Fruit fly (Drosophila melanogaster) Kc167 (cell line): Measurements from ENCODE around the gene Idua.

Source experiments
- Myc ChIP-seq: fragments of >200 bp; optimal IDR thresholded peaks from 2 replicates; lab custom pipeline; 2017; ENCODE audit warnings: missing external identifiers
- Sin3A ChIP-seq: fragments of >200 bp; optimal IDR thresholded peaks from 2 replicates; lab custom pipeline; 2018; ENCODE audit warnings: missing external identifiers
- h ChIP-seq: fragments of >200 bp; optimal IDR thresholded peaks from 3 replicates; lab custom pipeline; 2018; ENCODE audit warnings: missing external identifiers
- insv ChIP-seq: fragments of >200 bp; optimal IDR thresholded peaks from 3 replicates; lab custom pipeline; 2018; ENCODE audit warnings: missing external identifiers
- psq ChIP-seq: fragments of >200 bp; optimal IDR thresholded peaks from 2 replicates; lab custom pipeline; 2017; ENCODE audit warnings: missing external identifiers
- ttk ChIP-seq: sonication (Bioruptor generic); optimal IDR thresholded peaks from 2 replicates; lab custom pipeline; 2017; ENCODE audit warnings: missing external identifiers

dm6 chr2L:11082025-11082424 is 30.8 kb downstream of the Idua start:
- TF ChIP-seq insv (lab: Kevin White, UChicago) (no peak), Sin3A (lab: Kevin White, UChicago) (no peak), psq (lab: Kevin White, UChicago) (no peak), h (no peak), ttk (lab: Kevin White, UChicago) (no peak), Myc (lab: Kevin White, UChicago) (no peak)
